Worm (Caenorhabditis elegans) whole organism, L1 larva: ENCODE measurements around the gene phf-30.

Source experiments
- C04F5.9 ChIP-seq: sonication (generic microtip); optimal IDR thresholded peaks from 2 replicates; lab custom pipeline; 2016; ENCODE audit warnings: missing genetic modification characterization, missing compliant biosample characterization
- C34B4.2 ChIP-seq: sonication (generic microtip); optimal IDR thresholded peaks from 2 replicates; lab custom pipeline; 2017; ENCODE audit warnings: mild to moderate bottlenecking, missing genetic modification characterization, missing compliant biosample characterization
- aha-1 ChIP-seq: fragments of 150-350 bp; optimal IDR thresholded peaks from 2 replicates; lab custom pipeline; 2014; ENCODE audit warnings: missing biosample characterization, missing genetic modification characterization
- alr-1 ChIP-seq: fragments of 200-800 bp; sonication (Bioruptor generic); optimal IDR thresholded peaks from 2 replicates; lab custom pipeline; 2018; ENCODE audit warnings: borderline replicate concordance, mild to moderate bottlenecking, missing genetic modification characterization, missing compliant biosample characterization
- ama-1 ChIP-seq: fragments of 150-350 bp; optimal IDR thresholded peaks from 2 replicates; lab custom pipeline; 2014
- ceh-63 ChIP-seq: fragments of 200-800 bp; sonication (Bioruptor generic); optimal IDR thresholded peaks from 2 replicates; lab custom pipeline; 2018; ENCODE audit warnings: mild to moderate bottlenecking, missing genetic modification characterization, missing compliant biosample characterization
- ceh-8 ChIP-seq: fragments of 200-800 bp; sonication (Bioruptor generic); optimal IDR thresholded peaks from 2 replicates; lab custom pipeline; 2018; ENCODE audit warnings: mild to moderate bottlenecking, missing genetic modification characterization, moderate library complexity, missing compliant biosample characterization
- ces-1 ChIP-seq: fragments of 150-350 bp; optimal IDR thresholded peaks from 2 replicates; lab custom pipeline; 2014; ENCODE audit warnings: missing biosample characterization, missing genetic modification reagents, missing genetic modification characterization
- dpl-1 ChIP-seq, 3 experiments: fragments of 150-350 bp in 2 of 3; sonication (generic microtip) in 1 of 3; optimal IDR thresholded peaks; 2 replicates each; lab custom pipeline; 2014 to 2017; ENCODE audit warnings: missing biosample characterization in 3 of 3, missing genetic modification characterization in 3 of 3, missing genetic modification reagents in 3 of 3
- dsc-1 ChIP-seq: sonication (generic microtip); optimal IDR thresholded peaks from 2 replicates; lab custom pipeline; 2016; ENCODE audit warnings: mild to moderate bottlenecking, missing genetic modification characterization, missing compliant biosample characterization
- efl-1 ChIP-seq, 4 experiments: fragments of 150-350 bp; optimal IDR thresholded peaks in 3 of 4; peaks in 1 of 4; 1 replicate in 1 of 4; 2 replicates in 3 of 4; lab custom pipeline; 2014; ENCODE audit warnings: missing biosample characterization in 2 of 4, missing genetic modification characterization in 2 of 4, missing genetic modification reagents in 2 of 4
- egl-13 ChIP-seq: sonication (generic microtip); optimal IDR thresholded peaks from 2 replicates; lab custom pipeline; 2016; ENCODE audit warnings: missing genotype, missing genetic modification reagents, missing genetic modification characterization, missing compliant biosample characterization
- ets-5 ChIP-seq: fragments of 200-800 bp; sonication (Bioruptor generic); IDR thresholded peaks from 2 replicates; pipeline ENCODE4 v1.3.6; 2022; ENCODE audit warnings: missing genetic modification characterization, missing compliant biosample characterization
- fkh-8 ChIP-seq: sonication (generic microtip); optimal IDR thresholded peaks from 2 replicates; lab custom pipeline; 2016; ENCODE audit warnings: mild to moderate bottlenecking, missing genetic modification characterization, missing compliant biosample characterization
- grh-1 ChIP-seq: fragments of 200-800 bp; sonication (Bioruptor generic); IDR thresholded peaks from 2 replicates; pipeline ENCODE4 v1.3.6; 2022; ENCODE audit warnings: missing genetic modification reagents, missing genetic modification characterization, missing compliant biosample characterization
- hlh-4 ChIP-seq: sonication (generic microtip); optimal IDR thresholded peaks from 2 replicates; lab custom pipeline; 2016; ENCODE audit warnings: mild to moderate bottlenecking, missing genetic modification characterization, missing compliant biosample characterization
- jun-1 ChIP-seq: fragments of 150-350 bp; optimal IDR thresholded peaks from 2 replicates; lab custom pipeline; 2014; ENCODE audit warnings: missing biosample characterization, missing genetic modification reagents, missing genetic modification characterization
- lin-13 ChIP-seq: fragments of 150-350 bp; optimal IDR thresholded peaks from 2 replicates; lab custom pipeline; 2014; ENCODE audit warnings: missing biosample characterization, missing genetic modification reagents, missing genetic modification characterization
- lin-14 ChIP-seq: fragments of 200-800 bp; sonication (Bioruptor generic); optimal IDR thresholded peaks from 2 replicates; lab custom pipeline; 2018; ENCODE audit warnings: mild to moderate bottlenecking, missing genetic modification characterization, moderate library complexity, missing compliant biosample characterization
- lin-15B ChIP-seq: fragments of 150-350 bp; sonication (generic microtip); optimal IDR thresholded peaks from 3 replicates; lab custom pipeline; 2014; ENCODE audit warnings: missing biosample characterization, missing genetic modification characterization
- lin-35 ChIP-seq, 2 experiments: fragments of 150-350 bp; optimal IDR thresholded peaks; 2 replicates each; lab custom pipeline; 2014; ENCODE audit warnings: missing biosample characterization in 2 of 2, missing genetic modification characterization in 2 of 2, missing genetic modification reagents in 2 of 2
- lir-3 ChIP-seq: sonication (generic microtip); optimal IDR thresholded peaks from 2 replicates; lab custom pipeline; 2016; ENCODE audit warnings: mild to moderate bottlenecking, missing genetic modification characterization, moderate library complexity, missing compliant biosample characterization; ENCODE audit not compliant: poor library complexity
- mab-9 ChIP-seq: fragments of 200-800 bp; sonication (Bioruptor generic); IDR thresholded peaks from 2 replicates; pipeline ENCODE4 v1.3.6; 2022; ENCODE audit warnings: missing genetic modification reagents, missing genetic modification characterization, missing compliant biosample characterization
- mdl-1 ChIP-seq, 2 experiments: fragments of 150-350 bp; optimal IDR thresholded peaks; 2 replicates each; lab custom pipeline; 2014 to 2017; ENCODE audit warnings: missing biosample characterization in 2 of 2, missing genetic modification characterization in 2 of 2, inconsistent platforms in 1 of 2
- nhr-11 ChIP-seq: fragments of 150-350 bp; optimal IDR thresholded peaks from 2 replicates; lab custom pipeline; 2014; ENCODE audit warnings: missing biosample characterization, missing genetic modification characterization
- nhr-12 ChIP-seq: sonication (generic microtip); optimal IDR thresholded peaks from 2 replicates; lab custom pipeline; 2017; ENCODE audit warnings: missing biosample characterization, missing genetic modification characterization
- nhr-19 ChIP-seq: fragments of 200-800 bp; sonication (Bioruptor generic); conservative IDR thresholded peaks from 2 replicates; pipeline ENCODE4 v1.3.6; 2022; ENCODE audit warnings: missing genetic modification characterization, missing compliant biosample characterization
- nhr-237 ChIP-seq: fragments of 150-350 bp; optimal IDR thresholded peaks from 2 replicates; lab custom pipeline; 2014; ENCODE audit warnings: missing biosample characterization, missing genetic modification characterization
- nhr-28 ChIP-seq: fragments of 150-350 bp; optimal IDR thresholded peaks from 2 replicates; lab custom pipeline; 2014; ENCODE audit warnings: missing biosample characterization, missing genetic modification characterization
- nhr-47 ChIP-seq: sonication (generic microtip); optimal IDR thresholded peaks from 2 replicates; lab custom pipeline; 2016; ENCODE audit warnings: mild to moderate bottlenecking, missing genetic modification characterization, moderate library complexity, missing compliant biosample characterization
- nhr-85 ChIP-seq: sonication (generic microtip); peaks from one replicate; lab custom pipeline; 2016; ENCODE audit warnings: missing genetic modification characterization, inconsistent platforms, missing compliant biosample characterization
- pax-3 ChIP-seq: fragments of 200-800 bp; sonication (Bioruptor generic); optimal IDR thresholded peaks from 2 replicates; lab custom pipeline; 2018; ENCODE audit warnings: mild to moderate bottlenecking, missing genetic modification characterization, moderate library complexity, missing compliant biosample characterization
- pqm-1 ChIP-seq: sonication (generic microtip); optimal IDR thresholded peaks from 3 replicates; lab custom pipeline; 2017; ENCODE audit warnings: missing biosample characterization, missing genetic modification characterization
- rnt-1 ChIP-seq: sonication (generic microtip); optimal IDR thresholded peaks from 2 replicates; lab custom pipeline; 2016; ENCODE audit warnings: mild to moderate bottlenecking, missing genetic modification characterization, moderate library complexity, missing compliant biosample characterization
- skn-1 ChIP-seq: fragments of 150-350 bp; optimal IDR thresholded peaks from 2 replicates; lab custom pipeline; 2014; ENCODE audit warnings: missing biosample characterization, missing genetic modification characterization
- sptf-1 ChIP-seq: fragments of 150-350 bp; optimal IDR thresholded peaks from 2 replicates; lab custom pipeline; 2014; ENCODE audit warnings: missing biosample characterization, missing genetic modification characterization
- sup-37 ChIP-seq: fragments of 200-800 bp; sonication (Bioruptor generic); optimal IDR thresholded peaks from 2 replicates; lab custom pipeline; 2018; ENCODE audit warnings: mild to moderate bottlenecking, missing genetic modification characterization, missing compliant biosample characterization
- tbx-2 ChIP-seq: sonication (generic microtip); optimal IDR thresholded peaks from 2 replicates; lab custom pipeline; 2016; ENCODE audit warnings: missing genetic modification characterization, missing compliant biosample characterization
- unc-30 ChIP-seq: sonication (generic microtip); optimal IDR thresholded peaks from 2 replicates; lab custom pipeline; 2017; ENCODE audit warnings: missing biosample characterization, missing genetic modification characterization
- unc-86 ChIP-seq: sonication (generic microtip); optimal IDR thresholded peaks from 2 replicates; lab custom pipeline; 2016; ENCODE audit warnings: missing genetic modification characterization, missing compliant biosample characterization
- unc-98 ChIP-seq: fragments of 200-800 bp; sonication (Bioruptor generic); IDR thresholded peaks from 2 replicates; pipeline ENCODE4 v1.3.6; 2022; ENCODE audit warnings: missing genetic modification characterization, missing compliant biosample characterization
- xbp-1 ChIP-seq: sonication (generic microtip); optimal IDR thresholded peaks from 2 replicates; lab custom pipeline; 2016; ENCODE audit warnings: missing genetic modification characterization, missing compliant biosample characterization
- zag-1 ChIP-seq: fragments of 150-350 bp; optimal IDR thresholded peaks from 2 replicates; lab custom pipeline; 2014; ENCODE audit warnings: missing biosample characterization, missing genetic modification characterization
- zip-4 ChIP-seq: fragments of 200-800 bp; sonication (Bioruptor generic); optimal IDR thresholded peaks from 2 replicates; lab custom pipeline; 2018; ENCODE audit warnings: mild to moderate bottlenecking, missing genetic modification characterization, moderate library complexity, missing compliant biosample characterization

The phf-30 gene

DNA sequence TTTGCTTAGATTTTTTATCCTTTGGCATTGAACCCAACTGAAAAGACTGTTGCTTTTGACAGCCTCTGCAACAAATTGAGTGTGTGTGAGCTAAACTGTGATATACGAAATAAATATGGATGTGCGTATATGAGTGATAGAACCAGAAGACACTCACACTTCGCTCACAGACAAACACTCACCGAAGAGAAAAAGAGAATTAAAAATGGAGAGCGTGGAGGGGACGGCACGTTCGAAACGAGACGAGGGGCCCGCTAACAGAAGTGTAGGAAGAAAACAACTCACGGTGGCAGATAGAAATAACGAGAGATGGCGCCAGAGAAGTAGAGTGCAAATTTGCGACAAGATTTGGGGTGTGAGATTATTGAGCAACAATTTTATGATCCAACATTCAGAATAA is 49.4 kb downstream of the phf-30 start (continued):
- TF ChIP-seq zip-4 (GFP tag; lab: Kevin White, UChicago) (no peak), nhr-85 (tag; lab: Kevin White, UChicago) (no peak), nhr-19 (GFP tag; lab: Robert Waterston, UW) (no peak), lin-14 (GFP tag; lab: Kevin White, UChicago) (no peak), mdl-1 (tag; optimal IDR thresholded peaks at IDR 0.05; lab: Kevin White, UChicago) (peak in 1 of 2 experiments; percentile 36), lin-13 (GFP tag; lab: Kevin White, UChicago) (no peak), unc-86 (tag; lab: Kevin White, UChicago) (no peak), lir-3 (no peak), dsc-1 (tag; lab: Kevin White, UChicago) (peak; percentile 3), zag-1 (tag; lab: Kevin White, UChicago) (no peak), fkh-8 (tag; lab: Kevin White, UChicago) (no peak), lin-35 (GFP tag; optimal IDR thresholded peaks at IDR 0.05; lab: Kevin White, UChicago) (peak in 1 of 2 experiments; percentile 44), rnt-1 (peak; percentile 46), alr-1 (tag; lab: Kevin White, UChicago) (no peak), ama-1 (lab: Kevin White, UChicago) (no peak), tbx-2 (tag; lab: Kevin White, UChicago) (no peak), ces-1 (no peak), C34B4.2 (tag; lab: Kevin White, UChicago) (no peak), xbp-1 (tag; lab: Kevin White, UChicago) (no peak), lin-15B (tag; lab: Kevin White, UChicago) (no peak), nhr-11 (no peak), nhr-237 (tag; lab: Kevin White, UChicago) (no peak), mab-9 (GFP tag; lab: Robert Waterston, UW) (no peak), skn-1 (peak; percentile 35), pqm-1 (no peak), ets-5 (GFP tag; lab: Robert Waterston, UW) (no peak), unc-30 (tag; lab: Kevin White, UChicago) (no peak), unc-98 (GFP tag; lab: Robert Waterston, UW) (no peak), aha-1 (no peak), egl-13 (tag; lab: Kevin White, UChicago) (no peak), sptf-1 (tag; lab: Kevin White, UChicago) (no peak), C04F5.9 (no peak), ceh-8 (no peak), pax-3 (no peak), nhr-47 (tag; lab: Kevin White, UChicago) (no peak), hlh-4 (no peak), nhr-12 (tag; lab: Kevin White, UChicago) (no peak), grh-1 (no peak), efl-1 (optimal IDR thresholded peaks at IDR 0.05; lab: Kevin White, UChicago) (peak; percentile 26 to 34), efl-1 (GFP tag; optimal IDR thresholded peaks at IDR 0.05 in 1 of 2; lab: Kevin White, UChicago) (no peak), sup-37 (GFP tag; lab: Kevin White, UChicago) (no peak), dpl-1 (GFP tag; optimal IDR thresholded peaks at IDR 0.05; lab: Kevin White, UChicago) (peak in 1 of 3 experiments; percentile 30), jun-1 (tag; lab: Kevin White, UChicago) (no peak), nhr-28 (tag; lab: Kevin White, UChicago) (no peak), ceh-63 (GFP tag; lab: Kevin White, UChicago) (no peak)
- TF ChIP-seq, all 84 proteins: peak for 15
